Fruit fly (Drosophila melanogaster) whole organism, wandering third instar larva: ENCODE data around the gene Pmi.

Experiments used
- Abd-B ChIP-seq: fragments of >200 bp; optimal IDR thresholded peaks from 2 replicates; lab custom pipeline; 2017; ENCODE audit warnings: missing biosample characterization, missing genetic modification characterization
- CG9705 ChIP-seq: fragments of 200-800 bp; sonication (Bioruptor generic); optimal IDR thresholded peaks from 2 replicates; lab custom pipeline; 2018; ENCODE audit warnings: missing biosample characterization, mild to moderate bottlenecking, missing genetic modification characterization
- CrebA ChIP-seq: fragments of 200-800 bp; sonication (Bioruptor generic); optimal IDR thresholded peaks from 2 replicates; lab custom pipeline; 2016; ENCODE audit warnings: missing biosample characterization, mild to moderate bottlenecking, missing genetic modification characterization, borderline replicate concordance
- Dfd ChIP-seq: fragments of >200 bp; optimal IDR thresholded peaks from 2 replicates; lab custom pipeline; 2017; ENCODE audit warnings: missing biosample characterization, missing genetic modification characterization
- Dif ChIP-seq: fragments of 200-275, 200-300 bp; sonication (Bioruptor generic); optimal IDR thresholded peaks from 2 replicates; lab custom pipeline; 2018; ENCODE audit warnings: missing biosample characterization, missing genetic modification characterization; ENCODE audit not compliant: partially characterized antibody
- GATAd ChIP-seq: sonication (Bioruptor generic); optimal IDR thresholded peaks from 2 replicates; lab custom pipeline; 2016; ENCODE audit warnings: missing biosample characterization, missing genetic modification characterization
- HLH106 ChIP-seq: fragments of 200-800 bp; optimal IDR thresholded peaks from 3 replicates; lab custom pipeline; 2019; ENCODE audit warnings: missing biosample characterization, mild to moderate bottlenecking, missing genetic modification characterization, moderate library complexity
- Hnf4 ChIP-seq: fragments of 200-800 bp; sonication (Bioruptor generic); optimal IDR thresholded peaks from 2 replicates; lab custom pipeline; 2016; ENCODE audit warnings: missing biosample characterization, mild to moderate bottlenecking, missing genetic modification characterization
- Hr78 ChIP-seq: fragments of >200 bp; optimal IDR thresholded peaks from 2 replicates; lab custom pipeline; 2017; ENCODE audit warnings: missing biosample characterization, missing genetic modification characterization
- Hr83 ChIP-seq: fragments of 200-300 bp; sonication (Bioruptor generic); optimal IDR thresholded peaks from 2 replicates; lab custom pipeline; 2016; ENCODE audit warnings: missing biosample characterization, mild to moderate bottlenecking, missing genetic modification characterization, moderate library complexity; ENCODE audit not compliant: poor library complexity, severe bottlenecking
- Mio ChIP-seq: sonication (Bioruptor generic); optimal IDR thresholded peaks from 2 replicates; lab custom pipeline; 2016; ENCODE audit warnings: missing biosample characterization, missing genetic modification characterization
- Myc ChIP-seq: fragments of >200 bp; optimal IDR thresholded peaks from 2 replicates; lab custom pipeline; 2017
- N ChIP-seq: fragments of >200 bp; optimal IDR thresholded peaks from 2 replicates; lab custom pipeline; 2018; ENCODE audit warnings: missing biosample characterization, missing external identifiers, missing genetic modification characterization
- br ChIP-seq: fragments of 200-800 bp; sonication (Bioruptor generic); optimal IDR thresholded peaks from 2 replicates; lab custom pipeline; 2016; ENCODE audit warnings: missing biosample characterization, missing genetic modification characterization
- brk ChIP-seq: fragments of 200-800 bp; sonication (Bioruptor generic); optimal IDR thresholded peaks from 2 replicates; lab custom pipeline; 2016; ENCODE audit warnings: missing biosample characterization, mild to moderate bottlenecking, missing genetic modification characterization
- dl ChIP-seq, 2 experiments: fragments of 175-275, 200-275 bp in 1 of 2; fragments of 200-275 bp in 1 of 2; sonication (Bioruptor generic); optimal IDR thresholded peaks; lab custom pipeline; 2018; ENCODE audit warnings: mild to moderate bottlenecking in 2 of 2, missing biosample characterization in 2 of 2, missing genetic modification characterization in 2 of 2, moderate library complexity in 2 of 2; ENCODE audit not compliant: partially characterized antibody in 2 of 2, insufficient read depth in 1 of 2
- dmrt93B ChIP-seq: fragments of 200-800 bp; sonication (Bioruptor generic); optimal IDR thresholded peaks from 2 replicates; lab custom pipeline; 2018; ENCODE audit warnings: missing biosample characterization, mild to moderate bottlenecking, missing genetic modification characterization
- ey ChIP-seq: fragments of 200-800 bp; sonication (Bioruptor generic); optimal IDR thresholded peaks from 2 replicates; lab custom pipeline; 2016; ENCODE audit warnings: missing biosample characterization, missing genetic modification characterization
- foxo ChIP-seq, 2 experiments: fragments of 200-800 bp; sonication (Bioruptor generic); optimal IDR thresholded peaks; 2 replicates in 1 of 2; 3 replicates in 1 of 2; lab custom pipeline; 2016 to 2017; ENCODE audit warnings: missing biosample characterization in 2 of 2, missing genetic modification characterization in 2 of 2
- fru ChIP-seq: fragments of 200-800 bp; sonication (Bioruptor generic); optimal IDR thresholded peaks from 3 replicates; lab custom pipeline; 2016; ENCODE audit warnings: missing biosample characterization, mild to moderate bottlenecking, missing genetic modification characterization
- h ChIP-seq: fragments of 200-800 bp; sonication (Bioruptor generic); optimal IDR thresholded peaks from 3 replicates; lab custom pipeline; 2016; ENCODE audit warnings: missing biosample characterization, mild to moderate bottlenecking, missing genetic modification characterization
- jim ChIP-seq: fragments of 175-275, 200-325 bp; sonication (Bioruptor generic); optimal IDR thresholded peaks from 2 replicates; lab custom pipeline; 2016; ENCODE audit warnings: missing biosample characterization, mild to moderate bottlenecking, missing genetic modification characterization
- pan ChIP-seq: fragments of >200 bp; optimal IDR thresholded peaks from 2 replicates; lab custom pipeline; 2017
- psq ChIP-seq: fragments of 200-800 bp; sonication (Bioruptor generic); optimal IDR thresholded peaks from 3 replicates; lab custom pipeline; 2017; ENCODE audit warnings: missing biosample characterization, mild to moderate bottlenecking, missing genetic modification characterization, moderate library complexity
- rgr ChIP-seq: fragments of 200-800 bp; sonication (Bioruptor generic); optimal IDR thresholded peaks from 3 replicates; lab custom pipeline; 2016; ENCODE audit warnings: missing biosample characterization, mild to moderate bottlenecking, missing genetic modification characterization
- sage ChIP-seq: fragments of 200-800 bp; sonication (Bioruptor generic); optimal IDR thresholded peaks from 2 replicates; lab custom pipeline; 2016; ENCODE audit warnings: missing biosample characterization, mild to moderate bottlenecking, missing genetic modification characterization
- sv ChIP-seq: fragments of 200-800 bp; sonication (Bioruptor generic); optimal IDR thresholded peaks from 3 replicates; lab custom pipeline; 2016; ENCODE audit warnings: missing biosample characterization, missing genetic modification characterization
- tai ChIP-seq: sonication (Bioruptor generic); optimal IDR thresholded peaks from 2 replicates; lab custom pipeline; 2016; ENCODE audit warnings: missing biosample characterization, missing genetic modification characterization
- usp ChIP-seq: fragments of >200 bp; optimal IDR thresholded peaks from 2 replicates; lab custom pipeline; 2017; ENCODE audit warnings: missing biosample characterization, missing genetic modification characterization
- woc ChIP-seq: sonication (Bioruptor generic); optimal IDR thresholded peaks from 2 replicates; lab custom pipeline; 2016; ENCODE audit warnings: missing biosample characterization, mild to moderate bottlenecking, missing genetic modification characterization

Gene Pmi

DNA sequence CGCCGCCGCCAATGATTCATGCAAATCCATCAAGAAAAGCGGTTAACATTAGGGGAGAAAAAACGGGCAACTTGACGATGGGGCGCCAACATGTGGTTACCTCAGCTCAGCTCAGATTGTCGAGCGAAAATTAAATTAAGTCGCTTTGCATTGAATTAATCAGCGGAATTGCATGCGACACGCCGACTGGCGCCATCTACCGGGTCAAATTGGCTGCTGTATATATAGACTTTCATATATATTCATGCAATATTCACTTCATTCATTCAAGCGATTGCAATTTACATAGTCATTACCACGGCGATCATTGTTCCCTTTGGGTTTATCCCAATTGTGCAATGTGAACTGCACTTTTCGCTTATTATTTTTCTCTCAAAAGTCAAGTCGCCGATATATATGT is 40.9 kb downstream of the Pmi start:
- TF ChIP-seq dmrt93B (GFP tag; lab: Kevin White, UChicago), result no peak
- no peak for TF ChIP-seq Dif
- no peak for TF ChIP-seq Dfd (GFP tag; lab: Kevin White, UChicago)
- no peak for TF ChIP-seq fru (GFP tag; lab: Kevin White, UChicago)
- TF ChIP-seq woc (GFP tag; lab: Kevin White, UChicago), result no peak
- no peak for TF ChIP-seq tai (GFP tag; lab: Kevin White, UChicago)
- TF ChIP-seq ey (GFP tag; lab: Kevin White, UChicago), result no peak
- no peak for TF ChIP-seq jim (GFP tag; lab: Kevin White, UChicago)
- TF ChIP-seq CrebA (GFP tag; lab: Kevin White, UChicago), result no peak
- TF ChIP-seq brk (GFP tag; lab: Kevin White, UChicago), result no peak

DNA sequence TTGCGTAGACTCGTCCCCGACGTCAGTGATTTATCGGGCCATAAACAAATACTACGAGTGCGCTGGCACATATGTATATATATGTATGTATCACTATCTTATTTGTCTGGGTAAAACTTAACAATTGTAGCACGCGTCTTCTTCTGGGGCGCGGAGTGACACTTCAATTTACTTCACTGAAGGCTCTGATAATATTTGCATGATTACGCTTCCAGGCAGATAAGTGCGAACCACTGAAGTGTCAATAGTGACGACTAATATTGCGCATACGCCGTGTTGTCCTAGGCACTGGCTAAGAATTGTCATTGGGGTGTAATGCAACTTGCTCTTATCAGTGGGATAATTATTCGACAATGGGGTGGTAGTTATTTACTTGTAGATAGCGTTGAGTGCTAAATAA is 41.7 kb downstream of the Pmi start:
- peak; percentile 4 for TF ChIP-seq rgr
- TF ChIP-seq dl (GFP tag; optimal IDR thresholded peaks at IDR 0.05; lab: Kevin White, UChicago; ENCODE audit: insufficient read depth in 1 of 2, partially characterized antibody in 2 of 2), result no peak
- TF ChIP-seq HLH106, result no peak
- peak; percentile 13 for TF ChIP-seq h (GFP tag; lab: Kevin White, UChicago)

DNA sequence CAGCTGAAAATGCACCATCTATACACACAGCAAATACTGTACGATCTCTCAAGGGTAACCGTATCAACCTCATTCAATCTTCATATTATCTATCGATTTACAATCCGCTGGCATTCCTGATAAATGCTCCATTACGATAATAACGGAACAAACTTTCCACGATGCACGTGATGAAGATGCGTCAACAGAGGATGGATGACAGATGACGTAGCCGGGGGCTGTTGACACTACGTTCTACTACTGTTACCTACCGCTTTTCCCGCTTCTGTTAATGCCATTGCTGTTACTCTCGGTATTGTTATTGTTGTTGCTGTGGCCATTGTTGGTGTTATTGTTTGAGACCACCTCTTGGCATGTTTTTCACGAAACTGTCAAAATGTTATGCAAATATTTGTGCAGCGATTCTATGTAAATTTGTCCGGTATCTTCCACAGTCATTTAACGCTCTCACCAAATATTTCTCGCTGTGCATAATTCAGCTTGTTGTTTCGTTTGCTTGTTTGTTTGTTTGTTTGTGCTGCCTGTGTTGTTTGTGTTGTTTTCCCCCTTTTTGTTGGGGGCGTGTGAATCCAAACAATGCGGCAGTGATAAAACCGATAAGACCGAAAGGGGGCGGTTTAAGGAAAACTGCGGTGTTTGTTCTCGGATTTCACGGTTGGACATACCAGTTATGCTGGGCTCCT is 44.1 kb downstream of the Pmi start:
- TF ChIP-seq foxo (GFP tag; optimal IDR thresholded peaks at IDR 0.05; lab: Kevin White, UChicago) (no peak), Hr78 (no peak), fru (GFP tag; lab: Kevin White, UChicago) (peak; percentile 18), N (GFP tag; lab: Kevin White, UChicago) (no peak), Abd-B (GFP tag; lab: Kevin White, UChicago) (no peak), dmrt93B (GFP tag; lab: Kevin White, UChicago) (peak; percentile 6), ey (GFP tag; lab: Kevin White, UChicago) (no peak), sv (peak; percentile 60)

DNA sequence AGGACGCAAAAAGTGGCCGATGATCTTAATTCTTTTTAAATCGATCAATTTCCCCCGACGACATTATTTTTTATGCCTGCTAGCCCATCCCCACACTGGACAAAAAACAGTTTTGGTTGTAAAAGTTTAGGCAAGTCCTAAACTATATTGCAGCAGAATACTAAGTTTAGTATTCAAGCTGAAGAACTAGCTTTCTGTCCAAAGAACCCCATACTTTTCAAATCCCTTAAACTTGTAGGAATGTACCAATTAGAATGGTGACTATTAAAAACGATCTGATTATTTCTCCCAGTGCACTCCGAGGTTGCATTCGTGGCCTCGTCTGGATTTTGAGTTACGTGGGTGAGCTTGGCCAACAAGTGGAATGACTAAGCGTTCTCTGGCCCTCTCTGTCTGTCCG is 45.6 kb downstream of the Pmi start:
- TF ChIP-seq pan (lab: Kevin White, UChicago) (no peak), CrebA (GFP tag; lab: Kevin White, UChicago) (no peak), Dif (no peak), HLH106 (no peak), N (GFP tag; lab: Kevin White, UChicago) (no peak), CG9705 (GFP tag; lab: Kevin White, UChicago) (no peak), sv (no peak), Hr83 (GFP tag; lab: Kevin White, UChicago) (no peak), psq (GFP tag; lab: Kevin White, UChicago) (no peak), fru (GFP tag; lab: Kevin White, UChicago) (no peak)

DNA sequence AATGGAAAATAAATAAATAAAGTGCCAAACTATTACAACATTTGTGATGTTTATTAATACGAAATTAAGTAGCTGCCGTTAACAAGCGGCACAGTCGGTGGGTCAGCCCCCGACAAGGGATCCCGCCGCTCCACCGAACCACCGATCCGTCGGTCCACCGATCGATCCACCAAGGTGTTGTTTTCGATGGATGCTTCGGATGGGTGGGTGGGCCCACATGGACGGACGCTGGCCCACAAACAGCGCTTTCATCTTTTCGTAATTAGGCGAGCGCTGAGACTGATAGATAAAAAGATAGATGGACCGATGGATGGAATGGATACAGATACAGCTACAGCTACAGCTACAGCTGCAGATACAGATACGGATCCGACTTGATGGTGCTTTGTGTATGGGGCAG is 48.4 kb downstream of the Pmi start:
- TF ChIP-seq usp (GFP tag; lab: Kevin White, UChicago) (no peak), fru (GFP tag; lab: Kevin White, UChicago) (no peak), br (GFP tag; lab: Kevin White, UChicago) (no peak), N (GFP tag; lab: Kevin White, UChicago) (no peak), ey (GFP tag; lab: Kevin White, UChicago) (no peak), Hnf4 (GFP tag; lab: Kevin White, UChicago) (no peak), CrebA (GFP tag; lab: Kevin White, UChicago) (no peak), GATAd (GFP tag; lab: Kevin White, UChicago) (no peak), brk (GFP tag; lab: Kevin White, UChicago) (no peak), woc (GFP tag; lab: Kevin White, UChicago) (no peak), sage (GFP tag; lab: Kevin White, UChicago) (no peak), Mio (GFP tag; lab: Kevin White, UChicago) (no peak), Hr83 (GFP tag; lab: Kevin White, UChicago) (no peak), Abd-B (GFP tag; lab: Kevin White, UChicago) (no peak), sv (no peak), Myc (no peak), Dif (no peak)
- TF ChIP-seq, all 38 proteins: peak for 0
